Fruit fly (Drosophila melanogaster): Measurements from ENCODE around the gene pie.

Gene pie

DNA sequence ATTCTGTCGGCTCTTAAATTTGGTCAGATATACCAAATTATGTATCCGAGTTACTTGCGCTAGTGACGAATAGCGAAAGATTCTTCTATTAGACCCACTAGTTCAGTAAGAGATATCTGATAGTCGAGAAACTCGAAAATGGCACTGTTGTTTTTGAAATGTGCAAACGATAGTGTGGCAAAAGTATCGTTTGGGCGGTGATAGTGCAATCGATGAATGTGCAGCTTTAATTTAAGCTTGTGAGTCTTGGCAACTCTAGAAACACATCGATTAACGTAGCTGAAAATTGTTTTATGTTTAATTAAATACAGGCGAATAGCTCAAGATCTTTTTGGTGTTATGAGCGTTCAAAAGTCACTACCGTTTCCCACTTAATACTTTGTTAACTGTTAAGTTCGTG is 14.7 kb upstream of the pie start, which contains the start of gene STUB1 (continued):
- peak; percentile 93 for TF ChIP-seq ato (GFP tag; IDR thresholded peaks at IDR 0.05; ENCODE audit: partially characterized antibody)
- TF ChIP-seq Med (GFP tag) = peak; percentile 80
- TF ChIP-seq CG12659 (GFP tag; optimal IDR thresholded peaks at IDR 0.05) = peak; percentile 66
- TF ChIP-seq YL-1 (GFP tag; optimal IDR thresholded peaks at IDR 0.05) = peak; percentile 43
- peak; percentile 99 for TF ChIP-seq inv (GFP tag; IDR thresholded peaks at IDR 0.05; ENCODE audit: partially characterized antibody)
- peak; percentile 51 for TF ChIP-seq onecut (GFP tag; IDR thresholded peaks at IDR 0.05)
- 0 out of 3 replicates have a peak, but pooled peaks have one; percentile 44 for TF ChIP-seq CG2199 (GFP tag; IDR thresholded peaks at IDR 0.05)
- peak; percentile 99 for TF ChIP-seq CG13287 (GFP tag; IDR thresholded peaks at IDR 0.05; ENCODE audit: partially characterized antibody)
- TF ChIP-seq CG30020 (tag; optimal IDR thresholded peaks at IDR 0.05) = peak; percentile 62
- peak; percentile 31 for TF ChIP-seq lilli (GFP tag; optimal IDR thresholded peaks at IDR 0.05)
- peak; percentile 98 for TF ChIP-seq vnd (GFP tag; IDR thresholded peaks at IDR 0.05; ENCODE audit: partially characterized antibody)
- peak; percentile 99 for TF ChIP-seq chinmo (GFP tag; IDR thresholded peaks at IDR 0.05; ENCODE audit: partially characterized antibody)
- TF ChIP-seq CG14860 (GFP tag; IDR thresholded peaks at IDR 0.05; ENCODE audit: partially characterized antibody) = peak; percentile 99
- peak; percentile 8 for TF ChIP-seq pum (GFP tag; optimal IDR thresholded peaks at IDR 0.05)
- peak; percentile 61 for TF ChIP-seq sob (GFP tag; IDR thresholded peaks at IDR 0.05)
- TF ChIP-seq phol (tag; optimal IDR thresholded peaks at IDR 0.05) = peak; percentile 19
- peak; percentile 42; the same call in 1 of the 2 replicates for TF ChIP-seq rib (GFP tag; IDR thresholded peaks at IDR 0.05)
- TF ChIP-seq Antp (GFP tag; optimal IDR thresholded peaks at IDR 0.05) = peak; percentile 55
- peak; percentile 87 for TF ChIP-seq E2f2 (GFP tag; IDR thresholded peaks at IDR 0.05)
- TF ChIP-seq mld (GFP tag; IDR thresholded peaks at IDR 0.05; ENCODE audit: partially characterized antibody) = peak; percentile 98
- TF ChIP-seq hbn (GFP tag; IDR thresholded peaks at IDR 0.05; ENCODE audit: partially characterized antibody) = peak; percentile 97
- TF ChIP-seq Side (GFP tag; optimal IDR thresholded peaks at IDR 0.05) = peak; percentile 4
- peak; percentile 98 for TF ChIP-seq CG42726 (GFP tag; IDR thresholded peaks at IDR 0.05; ENCODE audit: partially characterized antibody)
- TF ChIP-seq mam (GFP tag; optimal IDR thresholded peaks at IDR 0.05) = peak; percentile 43
- peak; percentile 99 for TF ChIP-seq CG6791 (GFP tag; IDR thresholded peaks at IDR 0.05; ENCODE audit: partially characterized antibody)
- TF ChIP-seq CG14667 (GFP tag; IDR thresholded peaks at IDR 0.05) = no peak
- TF ChIP-seq CoRest (tag; optimal IDR thresholded peaks at IDR 0.05) = peak; percentile 28
- TF ChIP-seq exex (tag; optimal IDR thresholded peaks at IDR 0.05) = peak; percentile 24
- peak; percentile 95 for TF ChIP-seq Dll (GFP tag; IDR thresholded peaks at IDR 0.05; ENCODE audit: partially characterized antibody)
- no peak for TF ChIP-seq CrebB (tag; optimal IDR thresholded peaks at IDR 0.05)
- peak; percentile 7 for TF ChIP-seq CG34376 (GFP tag; optimal IDR thresholded peaks at IDR 0.05)
- TF ChIP-seq Chrac-16 (GFP tag; optimal IDR thresholded peaks at IDR 0.05) = peak; percentile 22
- peak; percentile 77 for TF ChIP-seq HmgZ (tag; optimal IDR thresholded peaks at IDR 0.05)
- TF ChIP-seq tna (GFP tag; IDR thresholded peaks at IDR 0.05; ENCODE audit: partially characterized antibody) = peak; percentile 97
- no peak for TF ChIP-seq Trl (optimal IDR thresholded peaks at IDR 0.05)
- no peak for TF ChIP-seq Trl (GFP tag; optimal IDR thresholded peaks at IDR 0.05)
- TF ChIP-seq CG3995 (GFP tag; optimal IDR thresholded peaks at IDR 0.05) = peak; percentile 59

- peak; percentile 13 for TF ChIP-seq Nf-YC (tag; optimal IDR thresholded peaks at IDR 0.05)
- TF ChIP-seq CG13287 (GFP tag; IDR thresholded peaks at IDR 0.05; ENCODE audit: partially characterized antibody) = peak; percentile 78
- no peak for TF ChIP-seq NfI (GFP tag; optimal IDR thresholded peaks at IDR 0.05)
- no peak for TF ChIP-seq knrl (GFP tag; IDR thresholded peaks at IDR 0.05; ENCODE audit: partially characterized antibody)
- TF ChIP-seq zen2 (GFP tag; IDR thresholded peaks at IDR 0.05; ENCODE audit: partially characterized antibody) = peak; percentile 5; the same call in 1 of the 3 replicates
- TF ChIP-seq ewg (GFP tag; optimal IDR thresholded peaks at IDR 0.05) = peak; percentile 85
- TF ChIP-seq row (GFP tag; IDR thresholded peaks at IDR 0.05) = peak; percentile 55; the same call in 1 of the 3 replicates
- TF ChIP-seq sima (GFP tag; optimal IDR thresholded peaks at IDR 0.05) = no peak
- peak; percentile 13 for TF ChIP-seq CG13424 (tag; optimal IDR thresholded peaks at IDR 0.05)
- peak; percentile 37 for TF ChIP-seq CG12659 (GFP tag; optimal IDR thresholded peaks at IDR 0.05)
- TF ChIP-seq CG17829 (tag; optimal IDR thresholded peaks at IDR 0.05) = peak; percentile 12
- TF ChIP-seq CG10267 (tag; optimal IDR thresholded peaks at IDR 0.05) = peak; percentile 1
- peak; percentile 30 for TF ChIP-seq CG2712 (tag; optimal IDR thresholded peaks at IDR 0.05)
- peak; percentile 1 for TF ChIP-seq CG12104 (GFP tag; optimal IDR thresholded peaks at IDR 0.05)
- peak; percentile 21 for TF ChIP-seq CG2116 (GFP tag; optimal IDR thresholded peaks at IDR 0.05)
These were observed 13.1 kb upstream of the pie start, which contains the start of the genes TBC1D16 and holn1 for dm6 chr2L:10435606-10436160. Gene TBC1D16 (minus strand): TSS chr2L:10435656. Gene holn1 (plus strand): TSS chr2L:10435995.
